ENCODE assay signal across 1 worm cellular context in the genomic region with DNA sequence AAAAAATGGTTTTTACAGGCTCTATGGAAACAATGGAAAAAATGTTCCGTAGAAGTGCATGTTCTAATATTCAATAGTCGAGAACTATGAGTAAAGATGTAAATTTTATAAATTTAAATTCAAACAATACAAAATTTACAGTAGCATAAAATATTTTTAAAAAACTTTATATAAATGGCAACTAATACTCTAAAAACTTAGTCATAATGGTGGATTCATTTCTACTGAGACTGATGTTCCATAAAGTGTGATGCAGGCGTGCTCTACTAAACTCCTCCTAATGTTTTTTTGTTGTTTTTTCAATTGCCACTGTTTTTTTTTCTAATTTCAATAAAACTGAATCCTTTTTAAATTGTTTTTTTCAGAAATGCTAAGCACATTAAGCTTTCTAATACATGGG.
TF ChIP-seq lines count a peak whose summit lies in the region.

gtap-2 (plus strand) TSS at position 366 of the 400 bp plus-strand sequence.

TF ChIP-seq in whole organism, L1 larva, 84 proteins besides CTCF, POLR2A, EP300 and RAD21 (continued from another document):
- no peak for TF ChIP-seq zip-4 (GFP tag; optimal IDR thresholded peaks at IDR 0.05; lab: Kevin White, UChicago)
- TF ChIP-seq sptf-1 (tag; optimal IDR thresholded peaks at IDR 0.05; lab: Kevin White, UChicago), result no peak
- no peak for TF ChIP-seq ceh-88 (GFP tag; IDR thresholded peaks at IDR 0.05; lab: Robert Waterston, UW)
- no peak for TF ChIP-seq pag-3 (tag; optimal IDR thresholded peaks at IDR 0.05; lab: Kevin White, UChicago; ENCODE audit: borderline replicate concordance, insufficient read depth)
- no peak for TF ChIP-seq blmp-1 (tag; optimal IDR thresholded peaks at IDR 0.05; lab: Kevin White, UChicago)
- peak; percentile 32 for TF ChIP-seq egl-13 (tag; optimal IDR thresholded peaks at IDR 0.05; lab: Kevin White, UChicago)
- TF ChIP-seq snu-23 (GFP tag; optimal IDR thresholded peaks at IDR 0.05; lab: Kevin White, UChicago), result peak; percentile 9
- no peak for TF ChIP-seq egl-27 (tag; optimal IDR thresholded peaks at IDR 0.05; lab: Kevin White, UChicago)
- TF ChIP-seq sox-4 (tag; optimal IDR thresholded peaks at IDR 0.05; lab: Kevin White, UChicago), result peak; percentile 1
- peak; percentile 12 for TF ChIP-seq nhr-20 (tag; optimal IDR thresholded peaks at IDR 0.05; lab: Kevin White, UChicago)
- no peak for TF ChIP-seq grh-1 (GFP tag; IDR thresholded peaks at IDR 0.05; lab: Robert Waterston, UW)
- no peak for TF ChIP-seq unc-62 (GFP tag; optimal IDR thresholded peaks at IDR 0.05; lab: Kevin White, UChicago)
- TF ChIP-seq aly-2 (tag; optimal IDR thresholded peaks at IDR 0.05; lab: Kevin White, UChicago), result no peak
- no peak for TF ChIP-seq elt-2 (tag; optimal IDR thresholded peaks at IDR 0.05; lab: Kevin White, UChicago)
- no peak for TF ChIP-seq F16B12.6 (tag; optimal IDR thresholded peaks at IDR 0.05; lab: Kevin White, UChicago)
- TF ChIP-seq unc-130 (tag; optimal IDR thresholded peaks at IDR 0.05; lab: Kevin White, UChicago), result no peak
- no peak for TF ChIP-seq ceh-8 (GFP tag; optimal IDR thresholded peaks at IDR 0.05; lab: Kevin White, UChicago)
- no peak for TF ChIP-seq alr-1 (tag; optimal IDR thresholded peaks at IDR 0.05; lab: Kevin White, UChicago; ENCODE audit: borderline replicate concordance)
- peak; percentile 14 for TF ChIP-seq dsc-1 (tag; optimal IDR thresholded peaks at IDR 0.05; lab: Kevin White, UChicago)
- TF ChIP-seq ztf-4 (tag; optimal IDR thresholded peaks at IDR 0.05; lab: Kevin White, UChicago), result no peak
- TF ChIP-seq skn-1 (tag; optimal IDR thresholded peaks at IDR 0.05; lab: Kevin White, UChicago), result peak; percentile 33
- TF ChIP-seq fkh-4 (tag; optimal IDR thresholded peaks at IDR 0.05; lab: Kevin White, UChicago; ENCODE audit: borderline replicate concordance), result no peak
- TF ChIP-seq nhr-47 (tag; optimal IDR thresholded peaks at IDR 0.05; lab: Kevin White, UChicago), result peak; percentile 54
- no peak for TF ChIP-seq nhr-77 (tag; optimal IDR thresholded peaks at IDR 0.05; lab: Kevin White, UChicago)
- no peak for TF ChIP-seq ces-1 (GFP tag; optimal IDR thresholded peaks at IDR 0.05; lab: Kevin White, UChicago)
- no peak for TF ChIP-seq mef-2 (tag; optimal IDR thresholded peaks at IDR 0.05; lab: Kevin White, UChicago)
- TF ChIP-seq isw-1 (GFP tag; IDR thresholded peaks at IDR 0.05; lab: Robert Waterston, UW), result peak; percentile 18; the same call in 1 of the 2 replicates
- TF ChIP-seq lir-3 (tag; optimal IDR thresholded peaks at IDR 0.05; lab: Kevin White, UChicago; ENCODE audit: poor library complexity), result peak; percentile 25
- no peak for TF ChIP-seq aha-1 (tag; optimal IDR thresholded peaks at IDR 0.05; lab: Kevin White, UChicago)
- peak; percentile 44 to 83 for TF ChIP-seq lsy-2 (tag; optimal IDR thresholded peaks at IDR 0.05; lab: Kevin White, UChicago)
